Fruit fly (Drosophila melanogaster): ENCODE measurements around the gene CG33298.
A peak's percentile ranks its signal among the peaks of the same experiment; 100 is the strongest.

CG33298 gene

dm6 chr2L:9525719-9526118 is 30.4 kb downstream of the CG33298 start (continued):
- peak; percentile 3 for TF ChIP-seq CG7368 (GFP tag; optimal IDR thresholded peaks at IDR 0.05)
- TF ChIP-seq CG4318 (GFP tag; optimal IDR thresholded peaks at IDR 0.05), result no peak
- TF ChIP-seq vri (GFP tag; optimal IDR thresholded peaks at IDR 0.05), result no peak
- no peak for TF ChIP-seq fd85E (GFP tag; optimal IDR thresholded peaks at IDR 0.05)
- TF ChIP-seq CG10669 (GFP tag; optimal IDR thresholded peaks at IDR 0.05), result peak; percentile 54
- TF ChIP-seq Eip93F (GFP tag; optimal IDR thresholded peaks at IDR 0.05), result no peak
- TF ChIP-seq CG16779 (tag; optimal IDR thresholded peaks at IDR 0.05), result no peak

- TF ChIP-seq Eip78C (GFP tag) (peak; percentile 7), CG6808 (GFP tag; optimal IDR thresholded peaks at IDR 0.05) (no peak), Lpt (GFP tag; optimal IDR thresholded peaks at IDR 0.05) (no peak), fkh (GFP tag; optimal IDR thresholded peaks at IDR 0.05) (peak; percentile 43), Sox14 (GFP tag; optimal IDR thresholded peaks at IDR 0.05) (no peak)
These were observed 31.2 kb downstream of the CG33298 start for dm6 chr2L:9526518-9526917.

dm6 chr2L:9528215-9528614 is 32.9 kb downstream of the CG33298 start, which contains the start of gene CG31883:
Gene CG31883, plus strand, starts transcription at chr2L:9528515.
- TF ChIP-seq CG6854 (GFP tag; optimal IDR thresholded peaks at IDR 0.05) (no peak), Eip78C (GFP tag) (no peak), CG3919 (GFP tag; optimal IDR thresholded peaks at IDR 0.05) (no peak), esn (GFP tag; optimal IDR thresholded peaks at IDR 0.05) (no peak), svp (GFP tag) (no peak), Ets21C (GFP tag; optimal IDR thresholded peaks at IDR 0.05) (no peak), Hr4 (GFP tag; optimal IDR thresholded peaks at IDR 0.05) (no peak), Sox15 (GFP tag; optimal IDR thresholded peaks at IDR 0.05) (no peak), Eip75B (GFP tag; optimal IDR thresholded peaks at IDR 0.05) (no peak), lz (GFP tag; optimal IDR thresholded peaks at IDR 0.05) (no peak), CG8119 (GFP tag; IDR thresholded peaks at IDR 0.05) (no peak), CG9139 (GFP tag; optimal IDR thresholded peaks at IDR 0.05) (no peak), dac (GFP tag; optimal IDR thresholded peaks at IDR 0.05) (no peak)

dm6 chr2L:9529858-9530378 is 34.6 kb downstream of the CG33298 start:
- TF ChIP-seq Eip78C (GFP tag), result peak; percentile 52
- TF ChIP-seq svp (GFP tag), result peak; percentile 62
- peak; percentile 4 for TF ChIP-seq CG6276 (GFP tag; optimal IDR thresholded peaks at IDR 0.05)
- no peak for TF ChIP-seq Lpt (GFP tag; optimal IDR thresholded peaks at IDR 0.05)
- TF ChIP-seq CG3032 (tag; optimal IDR thresholded peaks at IDR 0.05), result no peak
- no peak for TF ChIP-seq dsx (GFP tag; optimal IDR thresholded peaks at IDR 0.05; ENCODE audit: poor library complexity, severe bottlenecking)
- no peak for TF ChIP-seq Sox14 (GFP tag; optimal IDR thresholded peaks at IDR 0.05)
- TF ChIP-seq CG15336 (GFP tag; IDR thresholded peaks at IDR 0.05), result no peak
- no peak for TF ChIP-seq CG11902 (GFP tag; optimal IDR thresholded peaks at IDR 0.05)
- no peak for TF ChIP-seq spab (GFP tag; optimal IDR thresholded peaks at IDR 0.05)
- peak; percentile 44 for TF ChIP-seq CG32006 (GFP tag; optimal IDR thresholded peaks at IDR 0.05)
- TF ChIP-seq CG6854 (GFP tag; optimal IDR thresholded peaks at IDR 0.05), result no peak
- TF ChIP-seq Blimp-1 (GFP tag; optimal IDR thresholded peaks at IDR 0.05), result no peak
- no peak for TF ChIP-seq CG11294 (GFP tag; IDR thresholded peaks at IDR 0.05)
- no peak for TF ChIP-seq salr (GFP tag; optimal IDR thresholded peaks at IDR 0.05)
- no peak for TF ChIP-seq net (GFP tag; optimal IDR thresholded peaks at IDR 0.05)
- TF ChIP-seq fkh (GFP tag; optimal IDR thresholded peaks at IDR 0.05), result peak; percentile 54
- no peak for TF ChIP-seq CG6792 (GFP tag; optimal IDR thresholded peaks at IDR 0.05)
- no peak for TF ChIP-seq Sox102F (GFP tag; optimal IDR thresholded peaks at IDR 0.05)
- TF ChIP-seq CG6163 (GFP tag; IDR thresholded peaks at IDR 0.05), result 0 out of 3 replicates have a peak, but pooled peaks have one; percentile 29
- no peak for TF ChIP-seq ss (GFP tag; optimal IDR thresholded peaks at IDR 0.05)
- TF ChIP-seq CG8319 (GFP tag; optimal IDR thresholded peaks at IDR 0.05), result no peak
- TF ChIP-seq CG7368 (GFP tag; optimal IDR thresholded peaks at IDR 0.05), result no peak

All from whole organism, prepupa.